Worm (Caenorhabditis elegans) whole organism, L4 larva: ENCODE data around the gene pho-6.
A peak's percentile ranks its signal among the peaks of the same experiment; 100 is the strongest.

Experiments
- aly-2 ChIP-seq: sonication (generic microtip); optimal IDR thresholded peaks from 2 replicates; lab custom pipeline; 2018; ENCODE audit warnings: missing biosample characterization, missing genetic modification characterization
- ceh-28 ChIP-seq: fragments of 150-350 bp; optimal IDR thresholded peaks from 2 replicates; lab custom pipeline; 2014; ENCODE audit warnings: missing biosample characterization, missing genetic modification reagents, missing genetic modification characterization
- dmd-8 ChIP-seq: fragments of 200-800 bp; sonication (Bioruptor generic); IDR thresholded peaks from 2 replicates; pipeline ENCODE4 v1.3.6; 2022; ENCODE audit warnings: missing genetic modification characterization, missing compliant biosample characterization
- hmg-1.1 ChIP-seq: fragments of 200-800 bp; sonication (Bioruptor generic); IDR thresholded peaks from 2 replicates; pipeline ENCODE4 v1.3.6; 2022; ENCODE audit warnings: missing genetic modification reagents, missing genetic modification characterization, missing compliant biosample characterization
- nhr-11 ChIP-seq: fragments of 150-350 bp; optimal IDR thresholded peaks from 2 replicates; lab custom pipeline; 2014; ENCODE audit warnings: missing biosample characterization, missing genetic modification characterization
- nhr-25 ChIP-seq: sonication (generic microtip); optimal IDR thresholded peaks from 2 replicates; lab custom pipeline; 2017; ENCODE audit warnings: missing genetic modification characterization, mild to moderate bottlenecking, missing compliant biosample characterization, antibody characterized with exemption, moderate library complexity, borderline replicate concordance; ENCODE audit not compliant: insufficient read depth
- nhr-28 ChIP-seq: fragments of 150-350 bp; optimal IDR thresholded peaks from 2 replicates; lab custom pipeline; 2014; ENCODE audit warnings: missing biosample characterization, missing genetic modification characterization
- snpc-4 ChIP-seq: fragments of 150-350 bp; optimal IDR thresholded peaks from 2 replicates; lab custom pipeline; 2014; ENCODE audit warnings: missing biosample characterization, missing genetic modification characterization
- unc-62 ChIP-seq, 3 experiments: fragments of 150-350 bp in 1 of 3; sonication (generic microtip); optimal IDR thresholded peaks in 2 of 3; peaks in 1 of 3; 1 replicate in 1 of 3; 2 replicates in 2 of 3; lab custom pipeline; 2014 to 2017; ENCODE audit warnings: missing biosample characterization in 3 of 3, missing genetic modification characterization in 3 of 3, missing genetic modification reagents in 3 of 3, missing genotype in 1 of 3
- zip-2 ChIP-seq: fragments of 150-350 bp; optimal IDR thresholded peaks from 2 replicates; lab custom pipeline; 2014; ENCODE audit warnings: missing biosample characterization, missing genetic modification characterization
- ztf-11 ChIP-seq: fragments of 150-350 bp; optimal IDR thresholded peaks from 2 replicates; lab custom pipeline; 2014; ENCODE audit warnings: missing biosample characterization, missing genetic modification characterization

ce11 chrV:8435292-8435691 is 41.0 kb upstream of the pho-6 start:
- no peak for TF ChIP-seq dmd-8 (GFP tag; lab: Robert Waterston, UW)
- TF ChIP-seq hmg-1.1 (GFP tag; lab: Robert Waterston, UW): 0 out of 2 replicates have a peak, but pooled peaks have one; percentile 22
- no peak for TF ChIP-seq snpc-4 (tag; lab: Kevin White, UChicago)
- TF ChIP-seq ceh-28: no peak
- no peak for TF ChIP-seq aly-2 (tag; lab: Kevin White, UChicago)
- no peak for TF ChIP-seq ztf-11 (tag; lab: Kevin White, UChicago)
- no peak for TF ChIP-seq nhr-28 (tag; lab: Kevin White, UChicago)
- no peak for TF ChIP-seq unc-62 (GFP tag; optimal IDR thresholded peaks at IDR 0.05 in 1 of 2; lab: Kevin White, UChicago)
- TF ChIP-seq unc-62 (tag; optimal IDR thresholded peaks at IDR 0.05; lab: Kevin White, UChicago): no peak
- no peak for TF ChIP-seq nhr-11 (tag; lab: Kevin White, UChicago)
- TF ChIP-seq zip-2 (tag; lab: Kevin White, UChicago): no peak
- no peak for TF ChIP-seq nhr-25 (tag; lab: Kevin White, UChicago)
